Fruit fly (Drosophila melanogaster) whole organism: ENCODE results near the gene Tdrd3.

ENCODE experiments used
- CG8478 ChIP-seq: fragments of >200 bp; optimal IDR thresholded peaks from 2 replicates; lab custom pipeline; 2018; ENCODE audit warnings: inconsistent platforms
- Dll ChIP-seq: fragments of >200 bp; optimal IDR thresholded peaks from 2 replicates; lab custom pipeline; 2017
- EcR ChIP-seq, 2 experiments: fragments of >200 bp; optimal IDR thresholded peaks; 2 replicates each; lab custom pipeline; 2017; ENCODE audit warnings: missing biosample characterization in 2 of 2, missing genetic modification characterization in 2 of 2, missing genetic modification reagents in 2 of 2
- pan ChIP-seq: fragments of >200 bp; optimal IDR thresholded peaks from 2 replicates; lab custom pipeline; 2017
- psq ChIP-seq: fragments of >200 bp; optimal IDR thresholded peaks from 2 replicates; lab custom pipeline; 2017
- usp ChIP-seq: fragments of >200 bp; optimal IDR thresholded peaks from 2 replicates; lab custom pipeline; 2017; ENCODE audit warnings: missing biosample characterization, missing genetic modification characterization, mixed read lengths

Tdrd3 gene

DNA sequence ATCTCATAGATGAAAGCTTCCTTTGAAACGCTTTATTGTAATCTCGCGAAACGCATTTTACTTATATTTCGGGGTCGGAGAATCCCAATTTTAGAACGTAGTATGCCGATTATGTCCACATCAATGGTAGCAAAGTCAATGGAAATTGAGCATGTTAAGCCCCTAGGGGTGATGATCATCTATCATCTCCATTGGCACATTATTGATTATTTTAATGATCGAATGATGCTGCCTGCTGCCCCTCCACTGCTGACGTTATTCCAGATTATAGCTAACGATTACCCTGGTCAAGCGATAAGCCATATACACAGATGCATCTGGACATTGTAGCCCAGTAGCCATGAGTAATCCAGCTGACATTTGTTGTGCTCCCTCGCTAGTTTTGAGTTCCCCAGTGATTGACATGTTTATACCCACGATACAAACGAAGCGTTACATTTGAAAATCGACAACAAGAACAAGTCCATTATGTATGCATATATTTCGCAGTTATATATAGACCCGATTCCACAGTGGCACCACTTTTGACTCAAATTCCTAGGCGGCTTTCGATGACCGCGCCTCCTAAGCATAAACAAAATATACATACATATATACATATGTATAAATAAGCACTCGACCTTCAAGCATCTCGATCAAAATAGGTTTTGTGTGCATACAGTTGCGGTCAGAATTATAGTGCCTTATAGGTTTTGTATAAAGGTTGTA, 2.2 kb upstream of the Tdrd3 start:
- TF ChIP-seq psq (lab: Kevin White, UChicago): no peak
- TF ChIP-seq usp (GFP tag; lab: Kevin White, UChicago): no peak
- TF ChIP-seq Dll (lab: Kevin White, UChicago): no peak
- TF ChIP-seq pan (lab: Kevin White, UChicago): no peak
- TF ChIP-seq EcR (GFP tag; optimal IDR thresholded peaks at IDR 0.05; lab: Kevin White, UChicago): no peak
- no peak for TF ChIP-seq CG8478

DNA sequence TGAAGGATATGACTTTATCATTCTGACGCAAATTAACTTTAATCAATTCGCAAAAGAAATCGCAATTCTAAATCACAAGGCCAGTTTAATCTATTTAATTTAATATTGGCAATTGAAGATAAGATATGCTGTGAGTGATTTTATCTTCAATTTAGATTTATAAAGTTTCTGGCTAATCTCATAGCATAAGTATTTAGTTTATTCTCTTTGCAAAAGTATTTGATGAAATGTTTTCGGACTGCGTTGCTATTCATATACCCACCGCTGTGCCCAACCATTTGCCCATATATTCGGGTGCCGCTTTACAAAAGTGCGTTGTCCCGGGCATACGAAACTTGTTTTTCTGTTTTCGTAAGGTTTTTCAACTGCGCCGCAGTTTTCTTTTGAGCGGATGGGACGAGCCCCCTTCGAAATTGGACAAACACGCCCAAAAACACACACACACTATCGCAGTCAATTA, 1.6 kb upstream of the Tdrd3 start:
- TF ChIP-seq CG8478: no peak
- no peak for TF ChIP-seq EcR (GFP tag; optimal IDR thresholded peaks at IDR 0.05; lab: Kevin White, UChicago)
- no peak for TF ChIP-seq usp (GFP tag; lab: Kevin White, UChicago)
- TF ChIP-seq psq (lab: Kevin White, UChicago): no peak
- TF ChIP-seq Dll (lab: Kevin White, UChicago): no peak
- no peak for TF ChIP-seq pan (lab: Kevin White, UChicago)

DNA sequence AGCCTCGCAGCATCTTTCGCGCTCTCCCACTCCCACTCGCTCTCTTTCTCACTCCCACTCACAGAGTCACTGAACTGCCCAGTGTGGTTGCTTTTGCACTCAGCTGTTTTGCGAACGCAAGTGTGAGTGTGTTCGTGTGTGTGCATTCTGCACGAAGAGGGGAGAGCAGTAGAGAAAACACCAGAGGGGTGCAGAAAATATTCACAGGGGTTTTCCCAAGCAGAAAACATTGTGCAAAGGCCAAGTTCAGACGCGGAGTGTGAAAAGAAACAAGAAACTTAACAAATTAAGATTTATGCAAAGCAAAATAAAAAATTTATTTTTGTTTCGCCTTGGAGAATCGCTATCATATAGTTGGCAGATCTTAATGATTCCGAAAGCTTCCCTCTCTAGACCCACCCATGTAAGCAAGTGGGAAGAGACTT, 1.1 kb upstream of the Tdrd3 start:
- no peak for TF ChIP-seq psq (lab: Kevin White, UChicago)
- TF ChIP-seq pan (lab: Kevin White, UChicago): no peak
- TF ChIP-seq EcR (GFP tag; optimal IDR thresholded peaks at IDR 0.05; lab: Kevin White, UChicago): peak in 1 of 2 experiments; percentile 88

DNA sequence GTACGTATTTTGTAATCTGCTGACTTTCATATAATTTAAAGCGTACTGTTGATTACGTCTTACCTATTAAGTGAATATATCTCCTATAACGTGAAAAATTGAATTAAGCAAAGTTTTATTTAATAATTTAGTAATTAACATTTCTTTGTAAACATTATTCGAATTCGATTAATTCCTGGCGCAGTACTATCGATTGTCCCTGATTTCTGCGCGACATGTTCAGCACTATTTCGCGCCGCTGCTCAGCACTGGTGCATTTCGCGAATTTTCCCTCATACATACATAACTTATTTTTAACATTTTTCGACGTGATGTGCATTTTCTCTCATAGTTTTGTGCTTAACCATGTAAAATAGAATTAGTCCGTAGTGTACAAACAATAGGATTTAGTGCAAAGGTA, 3.1 kb downstream of the Tdrd3 start, which contains the start of gene Helz:
Gene Helz, plus strand, starts transcription at position 260 of the 400 bp plus-strand sequence.
- TF ChIP-seq usp (GFP tag; lab: Kevin White, UChicago): no peak
- no peak for TF ChIP-seq pan (lab: Kevin White, UChicago)

DNA sequence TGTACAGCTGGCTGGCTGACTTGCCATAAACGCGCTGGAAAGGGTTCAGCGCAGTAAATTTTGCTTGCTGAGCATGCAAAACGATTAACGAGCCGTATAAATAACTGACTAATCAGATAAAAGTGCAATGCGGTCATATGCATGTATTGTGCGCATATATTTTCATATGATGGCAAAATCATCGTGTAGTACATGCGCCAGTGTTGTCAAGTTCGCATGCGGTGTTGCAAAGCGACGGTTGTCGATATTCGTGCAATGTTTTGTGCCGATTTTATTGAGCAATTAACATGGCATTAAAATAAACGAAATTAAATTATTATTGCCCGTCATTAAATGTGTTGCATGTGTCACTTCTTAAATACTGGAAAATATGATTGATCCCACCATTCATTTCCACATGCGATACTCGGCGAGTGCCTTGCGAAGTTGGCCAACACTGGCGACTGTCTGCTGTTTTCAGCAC, 3.6 kb downstream of the Tdrd3 start:
- no peak for TF ChIP-seq usp (GFP tag; lab: Kevin White, UChicago)
- no peak for TF ChIP-seq Dll (lab: Kevin White, UChicago)
- TF ChIP-seq EcR (GFP tag; optimal IDR thresholded peaks at IDR 0.05; lab: Kevin White, UChicago): no peak
- TF ChIP-seq CG8478: no peak
- TF ChIP-seq pan (lab: Kevin White, UChicago): no peak
- TF ChIP-seq psq (lab: Kevin White, UChicago): no peak

DNA sequence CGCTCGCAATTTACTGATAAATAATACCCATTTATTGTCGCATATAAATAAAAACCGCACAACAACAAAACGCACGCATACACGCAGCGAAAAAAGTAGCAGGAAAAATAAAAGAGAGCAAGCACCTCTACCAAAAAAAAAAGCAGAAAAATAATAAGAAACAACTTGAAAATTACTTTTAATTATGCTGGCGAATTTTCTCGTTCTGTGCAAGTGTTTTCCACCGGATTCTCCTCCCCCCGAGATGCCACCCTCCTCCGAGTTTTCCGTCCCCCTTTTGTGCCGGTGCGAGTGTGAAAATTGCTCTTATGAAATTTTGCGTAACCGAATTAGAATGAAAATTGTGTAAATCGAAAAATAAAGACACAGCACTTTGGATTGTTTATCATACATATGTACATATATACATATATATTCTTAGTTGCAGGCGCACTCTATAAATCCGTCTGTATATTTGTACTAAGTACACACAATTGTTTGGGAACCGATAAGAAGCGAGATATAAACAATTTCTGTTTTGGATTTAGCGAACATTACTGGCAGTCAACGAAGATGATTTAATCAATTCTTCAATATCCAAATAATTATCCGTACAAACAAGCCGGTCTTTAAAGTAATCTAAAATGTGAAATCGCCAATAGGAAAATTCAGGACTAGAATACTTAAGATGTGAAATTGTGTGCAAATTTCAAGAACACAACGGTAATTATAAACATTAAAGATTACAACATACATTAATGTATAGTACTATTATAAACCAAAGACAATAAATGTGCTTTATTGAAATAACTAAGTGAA, 4.5 kb downstream of the Tdrd3 start:
- TF ChIP-seq pan (lab: Kevin White, UChicago): no peak
- no peak for TF ChIP-seq Dll (lab: Kevin White, UChicago)
- no peak for TF ChIP-seq psq (lab: Kevin White, UChicago)
- TF ChIP-seq usp (GFP tag; lab: Kevin White, UChicago): no peak
- TF ChIP-seq EcR (GFP tag; optimal IDR thresholded peaks at IDR 0.05; lab: Kevin White, UChicago): no peak
- TF ChIP-seq CG8478: no peak

DNA sequence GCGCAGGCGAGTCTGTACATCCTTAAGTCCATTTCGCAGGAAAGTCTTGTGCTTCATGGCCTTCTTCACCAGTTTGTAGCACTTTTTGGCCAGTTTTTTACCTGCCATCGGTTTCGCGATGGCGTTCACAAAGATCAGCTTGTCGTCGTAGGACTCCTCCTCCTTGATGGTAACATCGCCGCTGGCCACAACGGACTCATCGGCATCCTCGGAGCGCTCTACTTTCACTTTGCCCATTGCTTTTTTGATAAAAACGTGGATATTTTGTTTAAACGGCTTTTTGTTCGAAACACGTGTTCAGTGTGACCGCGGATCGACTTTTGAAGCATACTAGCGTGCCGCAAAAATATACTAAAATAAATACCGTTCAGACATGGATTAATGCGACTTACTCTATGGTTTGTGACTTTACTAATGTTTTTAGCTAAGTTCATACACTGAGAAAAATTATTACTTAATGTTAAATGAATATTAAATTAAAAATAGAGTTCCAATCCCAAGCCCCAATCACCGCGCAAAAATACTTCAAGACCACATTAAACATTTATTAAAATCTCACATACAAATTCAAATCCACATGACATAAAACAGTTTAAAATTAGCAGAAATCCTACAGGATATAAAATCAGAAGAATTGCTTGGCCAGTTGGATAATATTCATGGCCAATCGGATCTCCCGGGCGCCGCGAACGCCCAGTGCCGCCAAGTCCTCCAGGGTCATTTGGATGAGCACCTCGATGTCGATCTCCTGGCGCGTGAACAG, 15.4 kb downstream of the Tdrd3 start, which contains the start of gene NHP2:
Gene NHP2, minus strand, starts transcription at position 315 of the 763 bp plus-strand sequence.
- TF ChIP-seq Dll (lab: Kevin White, UChicago) (no peak), usp (GFP tag; lab: Kevin White, UChicago) (no peak), EcR (GFP tag; optimal IDR thresholded peaks at IDR 0.05; lab: Kevin White, UChicago) (no peak)

DNA sequence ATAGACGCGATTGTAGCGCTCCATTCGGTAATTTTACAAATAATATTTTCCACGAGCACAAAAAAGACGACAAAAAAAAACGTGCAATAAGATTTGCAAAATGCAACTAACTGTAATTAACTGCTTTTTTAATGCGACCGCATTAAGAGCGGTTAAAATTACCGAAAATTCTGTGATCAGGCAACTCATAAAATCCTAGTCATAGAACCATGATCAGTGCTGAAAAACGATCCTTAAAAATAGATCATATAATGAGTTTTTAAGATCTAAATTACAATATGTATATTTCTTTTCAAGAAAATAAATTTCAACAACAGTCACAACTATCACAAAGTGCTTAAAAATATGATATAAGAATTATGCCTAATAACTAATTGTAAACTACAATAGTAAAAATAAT, 16.6 kb downstream of the Tdrd3 start, which contains the start of gene gnu:
Gene gnu, minus strand, starts transcription at position 125 of the 400 bp plus-strand sequence.
- TF ChIP-seq usp (GFP tag; lab: Kevin White, UChicago): no peak
- TF ChIP-seq pan (lab: Kevin White, UChicago): no peak
- TF ChIP-seq Dll (lab: Kevin White, UChicago): no peak
- no peak for TF ChIP-seq psq (lab: Kevin White, UChicago)
- TF ChIP-seq CG8478: no peak
- no peak for TF ChIP-seq EcR (GFP tag; optimal IDR thresholded peaks at IDR 0.05; lab: Kevin White, UChicago)

DNA sequence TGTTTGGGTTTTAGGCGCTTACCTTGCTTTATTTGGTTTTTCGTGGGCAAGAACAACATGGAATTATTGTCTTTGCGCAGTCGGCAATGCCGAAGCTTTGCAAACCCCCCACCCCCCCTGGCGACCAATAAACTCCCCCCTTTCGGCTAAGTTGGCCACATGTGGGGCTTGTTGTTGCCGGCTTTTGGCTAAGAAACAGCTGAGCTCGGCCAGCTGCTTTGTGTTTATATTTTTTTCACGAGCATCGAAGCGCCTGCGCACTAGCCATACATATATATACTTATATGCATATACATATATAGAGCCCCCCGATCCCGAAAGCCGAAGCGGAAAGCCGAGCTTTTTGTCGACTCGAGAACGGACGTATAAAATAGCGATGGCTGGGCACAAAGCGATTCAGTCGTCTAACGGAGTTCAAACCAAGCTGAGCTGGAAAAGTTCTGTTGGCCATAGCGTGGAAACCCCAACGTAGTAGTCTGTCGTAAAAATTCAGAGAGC, 18.2 kb downstream of the Tdrd3 start, which contains the start of gene CG17839:
Gene CG17839, plus strand, starts transcription at position 413 of the 498 bp plus-strand sequence.
- TF ChIP-seq pan (lab: Kevin White, UChicago) (no peak), EcR (GFP tag; optimal IDR thresholded peaks at IDR 0.05; lab: Kevin White, UChicago) (no peak), Dll (lab: Kevin White, UChicago) (no peak), CG8478 (no peak), psq (lab: Kevin White, UChicago) (no peak), usp (GFP tag; lab: Kevin White, UChicago) (no peak)

DNA sequence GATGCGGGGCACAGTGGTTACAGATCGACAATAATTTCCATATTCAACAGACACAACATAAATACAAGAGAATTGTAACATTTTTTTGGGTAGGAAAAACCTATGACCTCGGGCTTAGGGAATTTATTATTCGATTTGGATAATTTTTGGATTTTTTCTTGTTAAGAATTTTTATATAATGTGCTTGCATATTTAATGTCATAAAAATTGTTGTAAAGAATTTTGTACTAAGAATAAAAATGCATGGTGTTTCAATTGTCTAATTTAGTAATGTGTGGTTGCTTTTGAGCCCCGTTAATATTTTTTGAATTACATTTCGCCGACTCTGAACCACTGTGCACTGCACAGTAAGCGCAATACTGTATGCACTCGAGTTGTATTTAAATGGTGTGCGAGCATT, 30.1 kb downstream of the Tdrd3 start:
- TF ChIP-seq usp (GFP tag; lab: Kevin White, UChicago) (no peak), pan (lab: Kevin White, UChicago) (no peak), CG8478 (no peak), psq (lab: Kevin White, UChicago) (no peak), Dll (lab: Kevin White, UChicago) (no peak), EcR (GFP tag; optimal IDR thresholded peaks at IDR 0.05; lab: Kevin White, UChicago) (no peak)

DNA sequence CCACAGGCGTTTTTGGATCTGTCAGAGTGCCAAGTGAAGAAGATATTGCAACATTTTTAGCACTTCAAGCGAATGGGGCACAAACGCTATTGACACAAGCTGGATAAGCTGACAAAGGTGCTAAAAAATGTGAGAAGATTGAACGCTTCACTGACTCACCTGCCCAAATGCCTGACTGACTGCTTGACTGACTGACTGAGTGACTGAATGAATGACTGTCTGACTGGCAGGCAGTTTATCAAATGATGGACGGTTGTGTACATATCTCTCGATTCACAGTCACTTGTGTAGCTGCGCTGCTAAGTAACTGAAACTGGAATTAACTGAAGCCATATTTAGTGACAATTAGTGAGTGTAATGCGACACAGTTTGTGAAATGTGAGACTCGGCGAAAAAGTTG, 34.5 kb downstream of the Tdrd3 start:
- TF ChIP-seq CG8478: no peak
- TF ChIP-seq psq (lab: Kevin White, UChicago): no peak
- no peak for TF ChIP-seq EcR (GFP tag; optimal IDR thresholded peaks at IDR 0.05; lab: Kevin White, UChicago)
